Worm (Caenorhabditis elegans) whole organism, L4 larva: ENCODE measurements around the gene clc-8.

ENCODE experiments used
- F26F4.8 ChIP-seq: fragments of 200-800 bp; sonication (Bioruptor generic); conservative IDR thresholded peaks from 2 replicates; pipeline ENCODE4 v1.3.6; 2022; ENCODE audit warnings: missing genetic modification characterization, missing compliant biosample characterization
- F37D6.2 ChIP-seq: sonication (generic microtip); optimal IDR thresholded peaks from 2 replicates; lab custom pipeline; 2016; ENCODE audit warnings: mild to moderate bottlenecking, missing genetic modification characterization, missing compliant biosample characterization
- F49E8.2 ChIP-seq: sonication (generic microtip); optimal IDR thresholded peaks from 2 replicates; lab custom pipeline; 2016; ENCODE audit warnings: missing compliant biosample characterization, mild to moderate bottlenecking, missing genetic modification characterization, borderline replicate concordance
- R02D3.7 ChIP-seq: fragments of 150-350 bp; sonication (generic microtip); optimal IDR thresholded peaks from 3 replicates; lab custom pipeline; 2014; ENCODE audit warnings: missing biosample characterization, missing genetic modification characterization
- T20F7.1 ChIP-seq: fragments of 200-800 bp; sonication (Bioruptor generic); optimal IDR thresholded peaks from 2 replicates; lab custom pipeline; 2018; ENCODE audit warnings: mild to moderate bottlenecking, missing genetic modification characterization, missing compliant biosample characterization
- T26A8.4 ChIP-seq: fragments of 200-800 bp; sonication (Bioruptor generic); IDR thresholded peaks from 2 replicates; pipeline ENCODE4 v1.3.6; 2022; ENCODE audit warnings: missing genetic modification characterization, missing compliant biosample characterization
- Y105C5A.15 ChIP-seq: fragments of 200-800 bp; sonication (Bioruptor generic); IDR thresholded peaks from 2 replicates; pipeline ENCODE4 v1.3.6; 2022; ENCODE audit warnings: missing genetic modification characterization, missing compliant biosample characterization
- ama-1 ChIP-seq: fragments of 150-350 bp; optimal IDR thresholded peaks from 2 replicates; lab custom pipeline; 2014; ENCODE audit warnings: inconsistent platforms, mixed read lengths
- arid-1 ChIP-seq: fragments of 200-800 bp; sonication (Bioruptor generic); conservative IDR thresholded peaks from 2 replicates; pipeline ENCODE4 v1.3.6; 2022; ENCODE audit warnings: missing genetic modification reagents, missing genetic modification characterization, missing compliant biosample characterization
- ceh-20 ChIP-seq: fragments of 200-800 bp; sonication (Bioruptor generic); IDR thresholded peaks from 2 replicates; pipeline ENCODE4 v1.3.6; 2022; ENCODE audit warnings: missing genetic modification reagents, missing genetic modification characterization, missing compliant biosample characterization
- ceh-28 ChIP-seq: fragments of 150-350 bp; optimal IDR thresholded peaks from 2 replicates; lab custom pipeline; 2014; ENCODE audit warnings: missing biosample characterization, missing genetic modification reagents, missing genetic modification characterization
- ceh-44 ChIP-seq: fragments of 200-800 bp; sonication (Bioruptor generic); IDR thresholded peaks from 2 replicates; pipeline ENCODE4 v1.3.6; 2022; ENCODE audit warnings: missing genetic modification reagents, missing genetic modification characterization, missing compliant biosample characterization
- ceh-62 ChIP-seq: sonication (generic microtip); optimal IDR thresholded peaks from 2 replicates; lab custom pipeline; 2017; ENCODE audit warnings: missing biosample characterization, missing genetic modification characterization
- ceh-82 ChIP-seq: sonication (generic microtip); optimal IDR thresholded peaks from 2 replicates; lab custom pipeline; 2017; ENCODE audit warnings: missing biosample characterization, missing genetic modification characterization
- ctbp-1 ChIP-seq: fragments of 200-800 bp; sonication (Bioruptor generic); IDR thresholded peaks from 2 replicates; pipeline ENCODE4 v1.3.6; 2022; ENCODE audit warnings: missing genetic modification reagents, missing genetic modification characterization, missing compliant biosample characterization
- daf-16 ChIP-seq, 3 experiments: sonication (generic microtip); optimal IDR thresholded peaks; 2 replicates each; lab custom pipeline; 2016 to 2017; ENCODE audit warnings: missing genetic modification characterization in 3 of 3, missing genetic modification reagents in 3 of 3, mild to moderate bottlenecking in 2 of 3, missing compliant biosample characterization in 2 of 3, missing biosample characterization in 1 of 3, moderate library complexity in 1 of 3
- daf-19 ChIP-seq: fragments of 200-800 bp; sonication (Bioruptor generic); conservative IDR thresholded peaks from 2 replicates; pipeline ENCODE4 v1.3.6; 2022; ENCODE audit warnings: missing genetic modification characterization, missing compliant biosample characterization
- dmd-6 ChIP-seq: fragments of 200-800 bp; sonication (Bioruptor generic); IDR thresholded peaks from 2 replicates; pipeline ENCODE4 v1.3.6; 2022; ENCODE audit warnings: missing genetic modification reagents, missing genetic modification characterization, missing compliant biosample characterization
- dpl-1 ChIP-seq: fragments of 150-350 bp; optimal IDR thresholded peaks from 2 replicates; lab custom pipeline; 2014; ENCODE audit warnings: missing biosample characterization, missing genetic modification reagents, missing genetic modification characterization
- dve-1 ChIP-seq: sonication (generic microtip); optimal IDR thresholded peaks from 2 replicates; lab custom pipeline; 2017; ENCODE audit warnings: antibody characterized with exemption, mild to moderate bottlenecking, missing genetic modification characterization, missing compliant biosample characterization; ENCODE audit not compliant: insufficient read depth
- egl-43 ChIP-seq: fragments of 200-800 bp; sonication (Bioruptor generic); IDR thresholded peaks from 2 replicates; pipeline ENCODE4 v1.3.6; 2022; ENCODE audit warnings: missing genetic modification reagents, missing genetic modification characterization, missing compliant biosample characterization
- fos-1 ChIP-seq: fragments of 150-350 bp; optimal IDR thresholded peaks from 2 replicates; lab custom pipeline; 2014; ENCODE audit warnings: missing biosample characterization, missing genetic modification characterization
- hlh-11 ChIP-seq: fragments of 200-800 bp; sonication (Bioruptor generic); optimal IDR thresholded peaks from 2 replicates; lab custom pipeline; 2018; ENCODE audit warnings: mild to moderate bottlenecking, missing genetic modification characterization, missing compliant biosample characterization
- hlh-30 ChIP-seq: sonication (generic microtip); optimal IDR thresholded peaks from 2 replicates; lab custom pipeline; 2017; ENCODE audit warnings: antibody characterized with exemption, mild to moderate bottlenecking, missing genetic modification characterization, missing compliant biosample characterization; ENCODE audit not compliant: insufficient read depth
- lim-7 ChIP-seq: fragments of 200-800 bp; sonication (Bioruptor generic); IDR thresholded peaks from 2 replicates; pipeline ENCODE4 v1.3.6; 2022; ENCODE audit warnings: missing genetic modification characterization, missing compliant biosample characterization
- lin-1 ChIP-seq: fragments of 200-800 bp; sonication (Bioruptor generic); IDR thresholded peaks from 2 replicates; pipeline ENCODE4 v1.3.6; 2022; ENCODE audit warnings: missing genetic modification reagents, missing genetic modification characterization, missing compliant biosample characterization
- lin-13 ChIP-seq: fragments of 150-350 bp; optimal IDR thresholded peaks from 2 replicates; lab custom pipeline; 2014; ENCODE audit warnings: missing biosample characterization, missing genetic modification reagents, missing genetic modification characterization
- lin-29 ChIP-seq: fragments of 200-800 bp; sonication (Bioruptor generic); IDR thresholded peaks from 2 replicates; pipeline ENCODE4 v1.3.6; 2022; ENCODE audit warnings: missing genetic modification reagents, missing genetic modification characterization, missing compliant biosample characterization
- lin-38 ChIP-seq: fragments of 200-800 bp; sonication (Bioruptor generic); IDR thresholded peaks from 2 replicates; pipeline ENCODE4 v1.3.6; 2022; ENCODE audit warnings: missing genetic modification reagents, missing genetic modification characterization, missing compliant biosample characterization
- lin-39 ChIP-seq: fragments of 150-350 bp; optimal IDR thresholded peaks from 2 replicates; lab custom pipeline; 2014; ENCODE audit warnings: missing biosample characterization, missing genetic modification reagents, missing genetic modification characterization
- mdl-1 ChIP-seq, 2 experiments: fragments of 150-350 bp in 1 of 2; sonication (generic microtip) in 1 of 2; optimal IDR thresholded peaks; 2 replicates each; lab custom pipeline; 2014 to 2017; ENCODE audit warnings: missing biosample characterization in 2 of 2, missing genetic modification characterization in 2 of 2
- mep-1 ChIP-seq: fragments of 150-350 bp; sonication (generic microtip); optimal IDR thresholded peaks from 3 replicates; lab custom pipeline; 2014; ENCODE audit warnings: missing biosample characterization, missing genetic modification characterization
- mes-2 ChIP-seq: sonication (generic microtip); optimal IDR thresholded peaks from 2 replicates; lab custom pipeline; 2016; ENCODE audit warnings: missing genotype, mild to moderate bottlenecking, missing genetic modification characterization, missing compliant biosample characterization; ENCODE audit not compliant: poor library complexity, severe bottlenecking
- mxl-2 ChIP-seq: fragments of 200-800 bp; sonication (Bioruptor generic); conservative IDR thresholded peaks from 2 replicates; pipeline ENCODE4 v1.3.6; 2022; ENCODE audit warnings: missing genetic modification reagents, missing genetic modification characterization, missing compliant biosample characterization
- nhr-102 ChIP-seq: sonication (generic microtip); optimal IDR thresholded peaks from 2 replicates; lab custom pipeline; 2016; ENCODE audit warnings: mild to moderate bottlenecking, missing genetic modification characterization, moderate library complexity, missing compliant biosample characterization
- nhr-28 ChIP-seq: fragments of 150-350 bp; optimal IDR thresholded peaks from 2 replicates; lab custom pipeline; 2014; ENCODE audit warnings: missing biosample characterization, missing genetic modification characterization
- nhr-48 ChIP-seq: sonication (generic microtip); optimal IDR thresholded peaks from 2 replicates; lab custom pipeline; 2016; ENCODE audit warnings: mild to moderate bottlenecking, missing genetic modification characterization, missing compliant biosample characterization
- nhr-6 ChIP-seq: fragments of 150-350 bp; optimal IDR thresholded peaks from 2 replicates; lab custom pipeline; 2014; ENCODE audit warnings: missing biosample characterization, missing genetic modification characterization
- nhr-77 ChIP-seq: fragments of 150-350 bp; optimal IDR thresholded peaks from 2 replicates; lab custom pipeline; 2014; ENCODE audit warnings: missing biosample characterization, missing genetic modification characterization
- php-3 ChIP-seq: fragments of 200-800 bp; sonication (Bioruptor generic); IDR thresholded peaks from 2 replicates; pipeline ENCODE4 v1.3.6; 2022; ENCODE audit warnings: missing genetic modification reagents, missing genetic modification characterization, missing compliant biosample characterization
- pqm-1 ChIP-seq: sonication (generic microtip); optimal IDR thresholded peaks from 2 replicates; lab custom pipeline; 2017; ENCODE audit warnings: missing biosample characterization, missing genetic modification characterization
- saeg-2 ChIP-seq: fragments of 200-800 bp; sonication (Bioruptor generic); IDR thresholded peaks from 2 replicates; pipeline ENCODE4 v1.3.6; 2022; ENCODE audit warnings: missing genetic modification reagents, missing genetic modification characterization, missing compliant biosample characterization
- sdz-12 ChIP-seq: fragments of 200-800 bp; sonication (Bioruptor generic); optimal IDR thresholded peaks from 2 replicates; lab custom pipeline; 2018; ENCODE audit warnings: mild to moderate bottlenecking, missing genetic modification characterization, missing compliant biosample characterization
- set-16 ChIP-seq: fragments of 200-800 bp; sonication (Bioruptor generic); IDR thresholded peaks from 2 replicates; pipeline ENCODE4 v1.3.6; 2022; ENCODE audit warnings: missing genetic modification reagents, missing genetic modification characterization, missing compliant biosample characterization
- tra-1 ChIP-seq: fragments of 200-800 bp; sonication (Bioruptor generic); IDR thresholded peaks from 2 replicates; pipeline ENCODE4 v1.3.6; 2022; ENCODE audit warnings: missing genetic modification reagents, missing genetic modification characterization, missing compliant biosample characterization
- unc-39 ChIP-seq: sonication (generic microtip); optimal IDR thresholded peaks from 2 replicates; lab custom pipeline; 2017; ENCODE audit warnings: missing biosample characterization, missing genetic modification characterization
- unc-62 ChIP-seq, 3 experiments: fragments of 150-350 bp in 1 of 3; sonication (generic microtip); optimal IDR thresholded peaks in 2 of 3; peaks in 1 of 3; 1 replicate in 1 of 3; 2 replicates in 2 of 3; lab custom pipeline; 2014 to 2017; ENCODE audit warnings: missing biosample characterization in 3 of 3, missing genetic modification characterization in 3 of 3, missing genetic modification reagents in 3 of 3, missing genotype in 1 of 3
- zfp-3 ChIP-seq: fragments of 200-800 bp; sonication (Bioruptor generic); conservative IDR thresholded peaks from 2 replicates; pipeline ENCODE4 v1.3.6; 2022; ENCODE audit warnings: missing genetic modification reagents, missing genetic modification characterization, missing compliant biosample characterization
- zip-2 ChIP-seq: fragments of 150-350 bp; optimal IDR thresholded peaks from 2 replicates; lab custom pipeline; 2014; ENCODE audit warnings: missing biosample characterization, missing genetic modification characterization
- ztf-7 ChIP-seq: fragments of 150-350 bp; optimal IDR thresholded peaks from 2 replicates; lab custom pipeline; 2014; ENCODE audit warnings: missing biosample characterization, missing genetic modification characterization

Gene clc-8

DNA sequence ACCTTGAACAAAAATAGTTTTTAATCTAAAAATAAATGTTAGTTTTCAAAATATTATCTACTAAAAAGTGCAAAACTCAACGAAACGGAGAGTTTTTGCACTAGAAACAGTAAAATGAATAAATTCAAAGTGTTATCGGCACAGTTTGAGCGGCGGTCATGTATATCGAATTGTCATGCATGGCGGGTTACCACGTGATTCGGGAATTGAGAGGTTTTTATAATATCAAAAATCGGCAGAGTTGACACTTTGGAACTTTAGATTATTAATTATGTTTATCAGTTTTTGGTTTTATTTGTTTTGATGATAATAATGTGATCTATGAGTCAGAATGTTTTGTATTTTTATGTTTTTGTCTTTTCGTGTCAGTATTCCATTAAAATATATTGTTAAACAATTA is 19.4 kb downstream of the clc-8 start (continued):
- TF ChIP-seq ceh-82 (no peak), mes-2 (tag; lab: Kevin White, UChicago) (no peak), php-3 (GFP tag; lab: Robert Waterston, UW) (peak; percentile 93), lin-38 (no peak), zfp-3 (GFP tag; lab: Robert Waterston, UW) (no peak), dve-1 (tag; lab: Kevin White, UChicago) (peak; percentile 92), F26F4.8 (no peak), ceh-20 (GFP tag; lab: Robert Waterston, UW) (no peak), ctbp-1 (GFP tag; lab: Robert Waterston, UW) (no peak), hlh-11 (peak; percentile 84), unc-39 (tag; lab: Kevin White, UChicago) (no peak), saeg-2 (no peak), F37D6.2 (tag; lab: Kevin White, UChicago) (no peak), egl-43 (no peak), lin-29 (no peak), arid-1 (no peak), lin-39 (tag; lab: Kevin White, UChicago) (no peak), fos-1 (no peak), lim-7 (GFP tag; lab: Robert Waterston, UW) (no peak), daf-19 (GFP tag; lab: Robert Waterston, UW) (no peak), unc-62 (GFP tag; optimal IDR thresholded peaks at IDR 0.05 in 1 of 2; lab: Kevin White, UChicago) (peak in 1 of 2 experiments; percentile 63), unc-62 (tag; optimal IDR thresholded peaks at IDR 0.05; lab: Kevin White, UChicago) (no peak), ceh-44 (no peak), R02D3.7 (tag; lab: Kevin White, UChicago) (no peak), mxl-2 (GFP tag; lab: Robert Waterston, UW) (no peak), sdz-12 (GFP tag; lab: Kevin White, UChicago) (no peak), T26A8.4 (GFP tag; lab: Robert Waterston, UW) (no peak), mdl-1 (tag; optimal IDR thresholded peaks at IDR 0.05; lab: Kevin White, UChicago) (peak in 1 of 2 experiments; percentile 58), T20F7.1 (GFP tag; lab: Kevin White, UChicago) (no peak), lin-13 (GFP tag; lab: Kevin White, UChicago) (no peak), zip-2 (tag; lab: Kevin White, UChicago) (no peak)

DNA sequence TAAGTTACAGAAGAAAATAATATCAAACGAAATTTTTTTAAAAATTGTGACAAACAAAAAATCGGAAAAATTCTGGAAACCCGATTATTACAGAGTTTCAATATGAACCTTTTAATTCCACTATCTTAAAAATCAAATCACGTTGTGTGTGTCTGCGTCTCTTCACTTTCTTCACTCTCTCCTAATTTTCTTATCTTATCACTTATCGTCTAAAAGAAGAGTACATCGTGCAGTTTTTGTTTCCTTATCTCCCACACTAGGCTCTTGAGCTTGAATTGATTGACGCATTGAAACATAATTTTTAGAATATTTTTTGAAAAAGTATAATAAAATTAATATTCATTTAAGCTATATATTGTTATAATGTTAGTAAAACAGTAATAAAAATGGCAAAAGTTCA is 20.3 kb downstream of the clc-8 start:
- TF ChIP-seq nhr-6 (tag; lab: Kevin White, UChicago) (peak; percentile 2), ztf-7 (tag; lab: Kevin White, UChicago) (peak; percentile 69), ceh-62 (no peak), ceh-44 (no peak), ceh-28 (no peak), nhr-77 (tag; lab: Kevin White, UChicago) (peak; percentile 68), ama-1 (lab: Kevin White, UChicago) (no peak), dmd-6 (peak; percentile 99), nhr-28 (tag; lab: Kevin White, UChicago) (peak; percentile 87), fos-1 (peak; percentile 7), mep-1 (tag; lab: Kevin White, UChicago) (no peak), set-16 (GFP tag; lab: Robert Waterston, UW) (no peak), hlh-30 (peak; percentile 65), mdl-1 (tag; optimal IDR thresholded peaks at IDR 0.05; lab: Kevin White, UChicago) (peak in 1 of 2 experiments; percentile 68), daf-16 (GFP tag; optimal IDR thresholded peaks at IDR 0.05; lab: Kevin White, UChicago) (peak in 1 of 2 experiments; percentile 46), daf-16 (tag; optimal IDR thresholded peaks at IDR 0.05; lab: Kevin White, UChicago) (peak; percentile 93), F26F4.8 (no peak), tra-1 (GFP tag; lab: Robert Waterston, UW) (peak; percentile 89), nhr-48 (tag; lab: Kevin White, UChicago) (peak; percentile 65), dve-1 (tag; lab: Kevin White, UChicago) (peak; percentile 98), lin-1 (GFP tag; lab: Robert Waterston, UW) (peak; percentile 88), F49E8.2 (tag; lab: Kevin White, UChicago) (no peak), dpl-1 (GFP tag; lab: Kevin White, UChicago) (peak; percentile 15), Y105C5A.15 (GFP tag; lab: Robert Waterston, UW) (no peak), T20F7.1 (GFP tag; lab: Kevin White, UChicago) (peak; percentile 24), nhr-102 (peak; percentile 70), pqm-1 (tag; lab: Kevin White, UChicago) (peak; percentile 99), zfp-3 (GFP tag; lab: Robert Waterston, UW) (no peak)
